Worm (Caenorhabditis elegans): ENCODE data around the gene magu-4.

The magu-4 gene

DNA sequence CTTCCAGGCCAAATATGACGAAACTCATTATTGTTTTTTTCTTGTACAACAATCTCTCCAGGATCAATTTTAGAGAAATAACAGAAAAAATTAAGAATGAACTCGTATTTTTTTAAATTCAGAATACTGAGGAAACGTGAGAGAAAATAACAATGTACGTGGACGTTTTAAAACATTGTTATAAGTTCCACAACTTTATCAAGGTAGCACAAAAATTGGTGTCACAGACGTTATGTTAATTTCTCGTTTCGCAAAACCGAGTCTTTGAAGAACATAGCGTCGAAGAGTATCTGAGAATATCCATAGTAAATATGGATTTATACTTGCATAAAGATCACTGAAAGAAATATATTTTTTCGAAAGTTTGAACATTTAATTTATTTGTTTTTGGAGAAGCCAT, 41.5 kb downstream of the magu-4 start, which contains the start of gene T04B2.8:
Gene T04B2.8 (minus strand): TSS at position 101 of the 400 bp plus-strand sequence.
- no peak for TF ChIP-seq lsy-2 (tag; optimal IDR thresholded peaks at IDR 0.05)
- TF ChIP-seq dmd-9 (GFP tag; IDR thresholded peaks at IDR 0.05), result no peak
- no peak for TF ChIP-seq daf-16 (GFP tag; optimal IDR thresholded peaks at IDR 0.05)
- TF ChIP-seq daf-16 (tag; optimal IDR thresholded peaks at IDR 0.05), result no peak
- TF ChIP-seq ces-1 (GFP tag; optimal IDR thresholded peaks at IDR 0.05), result no peak
- no peak for TF ChIP-seq php-3 (GFP tag; IDR thresholded peaks at IDR 0.05)
- TF ChIP-seq dve-1 (tag; optimal IDR thresholded peaks at IDR 0.05; ENCODE audit: insufficient read depth), result no peak
- no peak for TF ChIP-seq hlh-30 (tag; optimal IDR thresholded peaks at IDR 0.05; ENCODE audit: insufficient read depth)
- no peak for TF ChIP-seq nhr-77 (tag; optimal IDR thresholded peaks at IDR 0.05)
- TF ChIP-seq T20F7.1 (GFP tag; optimal IDR thresholded peaks at IDR 0.05), result no peak
- no peak for TF ChIP-seq lin-15B (tag; optimal IDR thresholded peaks at IDR 0.05)
- TF ChIP-seq unc-62 (GFP tag; optimal IDR thresholded peaks at IDR 0.05 in 1 of 2), result no peak
- TF ChIP-seq unc-62 (tag; optimal IDR thresholded peaks at IDR 0.05), result no peak
- no peak for TF ChIP-seq zip-11 (GFP tag; IDR thresholded peaks at IDR 0.05)
- TF ChIP-seq dmd-8 (GFP tag; IDR thresholded peaks at IDR 0.05), result no peak
- TF ChIP-seq mdl-1 (tag; optimal IDR thresholded peaks at IDR 0.05), result no peak
- TF ChIP-seq nhr-102 (tag; optimal IDR thresholded peaks at IDR 0.05), result no peak
- TF ChIP-seq sdz-12 (GFP tag; optimal IDR thresholded peaks at IDR 0.05), result no peak
- no peak for TF ChIP-seq ctbp-1 (GFP tag; IDR thresholded peaks at IDR 0.05)

DNA sequence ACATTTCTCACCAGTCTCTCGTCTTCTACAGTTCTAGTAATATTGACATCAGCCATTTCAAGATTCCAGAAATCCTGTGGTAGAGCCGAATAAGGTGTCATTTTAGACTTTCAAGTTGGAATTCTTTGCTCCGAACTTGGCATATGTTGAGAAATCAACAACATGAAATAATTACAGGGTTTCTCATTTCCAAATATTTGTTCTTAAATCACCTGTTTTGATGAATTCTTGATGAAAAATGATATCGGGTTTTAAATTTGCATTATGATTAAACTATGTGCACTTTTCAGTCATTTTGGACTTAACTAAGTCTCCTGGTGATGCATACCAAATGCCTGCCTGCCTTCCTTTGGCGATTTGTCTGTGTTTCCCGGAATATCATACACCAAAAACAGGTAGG, 44.0 kb downstream of the magu-4 start, which contains the start of gene srv-12:
Gene srv-12 (minus strand): TSS at position 101 of the 400 bp plus-strand sequence.
- no peak for TF ChIP-seq daf-19 (GFP tag; conservative IDR thresholded peaks at IDR 0.05)
- no peak for TF ChIP-seq T26A8.4 (GFP tag; IDR thresholded peaks at IDR 0.05)
- TF ChIP-seq mdt-29 (GFP tag; IDR thresholded peaks at IDR 0.05), result no peak
- TF ChIP-seq aha-1 (tag), result no peak
- TF ChIP-seq hlh-30 (tag; optimal IDR thresholded peaks at IDR 0.05; ENCODE audit: insufficient read depth), result no peak
- TF ChIP-seq dve-1 (tag; optimal IDR thresholded peaks at IDR 0.05; ENCODE audit: insufficient read depth), result no peak
- TF ChIP-seq daf-12 (tag; optimal IDR thresholded peaks at IDR 0.05), result no peak
- no peak for TF ChIP-seq aly-2 (tag; optimal IDR thresholded peaks at IDR 0.05)
- no peak for TF ChIP-seq zfp-2 (tag; optimal IDR thresholded peaks at IDR 0.05)
- TF ChIP-seq Y48G9A.11 (GFP tag; IDR thresholded peaks at IDR 0.05), result no peak

DNA sequence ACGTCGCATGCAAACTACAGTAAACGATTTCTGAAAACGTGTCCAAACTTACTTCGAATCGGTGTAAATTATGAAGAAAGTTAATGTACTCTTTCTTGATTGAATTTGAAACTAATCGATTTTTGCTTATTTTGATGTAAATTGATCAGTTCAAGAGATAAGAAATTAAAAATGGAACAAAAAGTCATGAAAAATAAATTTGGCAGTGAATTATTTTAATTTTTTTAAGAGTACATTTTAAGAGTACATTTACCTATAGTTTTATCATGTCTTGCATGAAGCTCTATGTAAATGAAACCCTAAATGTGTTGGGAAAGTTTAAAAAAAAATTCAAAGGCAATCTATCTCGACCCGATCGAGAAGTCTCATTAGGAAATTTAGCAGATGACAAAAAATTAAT, 46.6 kb downstream of the magu-4 start, which contains the start of gene T04B2.7:
Gene T04B2.7 (minus strand): TSS at position 101 of the 400 bp plus-strand sequence.
- TF ChIP-seq spr-3 (GFP tag; optimal IDR thresholded peaks at IDR 0.05) (no peak), F10B5.3 (tag; optimal IDR thresholded peaks at IDR 0.05) (no peak), tra-1 (GFP tag; IDR thresholded peaks at IDR 0.05) (no peak), madf-5 (GFP tag; IDR thresholded peaks at IDR 0.05) (no peak), mes-2 (tag; optimal IDR thresholded peaks at IDR 0.05; ENCODE audit: poor library complexity, severe bottlenecking) (no peak), lin-29 (GFP tag; IDR thresholded peaks at IDR 0.05) (no peak), T26A8.4 (GFP tag; IDR thresholded peaks at IDR 0.05) (no peak), ceh-28 (tag; optimal IDR thresholded peaks at IDR 0.05) (no peak), ctbp-1 (GFP tag; IDR thresholded peaks at IDR 0.05) (no peak), F44E2.7 (GFP tag; IDR thresholded peaks at IDR 0.05) (no peak), zfp-2 (tag; optimal IDR thresholded peaks at IDR 0.05) (no peak), Y75B8A.6 (GFP tag; IDR thresholded peaks at IDR 0.05) (no peak), mxl-3 (GFP tag; optimal IDR thresholded peaks at IDR 0.05) (no peak), R02D3.7 (tag; optimal IDR thresholded peaks at IDR 0.05) (no peak), unc-130 (GFP tag; optimal IDR thresholded peaks at IDR 0.05) (no peak)
